Fruit fly (Drosophila melanogaster) whole organism, embryonic: ENCODE data around the gene ecd.
A peak's percentile ranks its signal among the peaks of the same experiment; 100 is the strongest.

Experiments
- Adf1 ChIP-seq: fragments of 200-800 bp; sonication (Bioruptor generic); IDR thresholded peaks from 2 replicates; pipeline ENCODE4 v1.3.6; 2022; ENCODE audit warnings: missing biosample characterization, missing genetic modification characterization
- Bteb2 ChIP-seq: fragments of 200-800 bp; sonication (Bioruptor generic); optimal IDR thresholded peaks from 2 replicates; lab custom pipeline; 2016; ENCODE audit warnings: missing biosample characterization, missing genetic modification characterization
- CG10462 ChIP-seq: fragments of 200-800 bp; sonication (Bioruptor generic); optimal IDR thresholded peaks from 2 replicates; lab custom pipeline; 2016; ENCODE audit warnings: missing biosample characterization, missing genetic modification characterization
- CG13287 ChIP-seq: fragments of 200-800 bp; sonication (Bioruptor generic); IDR thresholded peaks from 2 replicates; pipeline ENCODE4 v1.3.6; 2022; ENCODE audit warnings: missing biosample characterization, missing genetic modification characterization; ENCODE audit not compliant: partially characterized antibody
- CG14667 ChIP-seq: fragments of 200-800 bp; sonication (Bioruptor generic); IDR thresholded peaks from 2 replicates; pipeline ENCODE4 v1.3.6; 2022; ENCODE audit warnings: missing biosample characterization, missing genetic modification characterization
- CG14965 ChIP-seq: fragments of 200-800 bp; sonication (Bioruptor generic); optimal IDR thresholded peaks from 2 replicates; lab custom pipeline; 2016; ENCODE audit warnings: missing biosample characterization, missing genetic modification characterization, borderline replicate concordance
- CG16815 ChIP-seq: fragments of 200-800 bp; sonication (Bioruptor generic); optimal IDR thresholded peaks from 3 replicates; lab custom pipeline; 2017; ENCODE audit warnings: missing biosample characterization, mild to moderate bottlenecking, missing genetic modification characterization
- CG17328 ChIP-seq: fragments of 200-800 bp; sonication (Bioruptor generic); IDR thresholded peaks from 2 replicates; pipeline ENCODE4 v1.3.6; 2022; ENCODE audit warnings: missing biosample characterization, missing genetic modification characterization
- CG17829 ChIP-seq: fragments of 200-800 bp; optimal IDR thresholded peaks from 2 replicates; lab custom pipeline; 2019; ENCODE audit warnings: missing biosample characterization, mild to moderate bottlenecking, missing genetic modification characterization, moderate library complexity
- CG31224 ChIP-seq: fragments of 200-800 bp; sonication (Bioruptor generic); IDR thresholded peaks from 2 replicates; pipeline ENCODE4 v1.3.6; 2022; ENCODE audit warnings: missing biosample characterization, missing genetic modification characterization
- CG32532 ChIP-seq: fragments of 200-800 bp; sonication (Bioruptor generic); IDR thresholded peaks from 2 replicates; pipeline ENCODE4 v1.3.6; 2022; ENCODE audit warnings: missing biosample characterization, missing genetic modification characterization
- CG32767 ChIP-seq: fragments of 200-800 bp; sonication (Bioruptor generic); IDR thresholded peaks from 2 replicates; pipeline ENCODE4 v1.3.6; 2022; ENCODE audit warnings: missing biosample characterization, missing genetic modification characterization
- CG42726 ChIP-seq: fragments of 200-800 bp; sonication (Bioruptor generic); IDR thresholded peaks from 2 replicates; pipeline ENCODE4 v1.3.6; 2022; ENCODE audit warnings: missing biosample characterization, missing genetic modification characterization; ENCODE audit not compliant: partially characterized antibody
- CG8089 ChIP-seq: fragments of 200-800 bp; sonication (Bioruptor generic); optimal IDR thresholded peaks from 3 replicates; lab custom pipeline; 2016; ENCODE audit warnings: missing biosample characterization, missing genetic modification characterization
- CG8281 ChIP-seq: fragments of 200-800 bp; sonication (Bioruptor generic); optimal IDR thresholded peaks from 2 replicates; lab custom pipeline; 2018; ENCODE audit warnings: missing biosample characterization, mild to moderate bottlenecking, missing genetic modification characterization, moderate library complexity
- CG8944 ChIP-seq: fragments of 200-800 bp; sonication (Bioruptor generic); optimal IDR thresholded peaks from 3 replicates; lab custom pipeline; 2016; ENCODE audit warnings: missing biosample characterization, missing genetic modification characterization
- CTCF ChIP-seq: fragments of 200-800 bp; sonication (Bioruptor generic); optimal IDR thresholded peaks from 2 replicates; lab custom pipeline; 2017; ENCODE audit warnings: missing biosample characterization, mild to moderate bottlenecking, missing genetic modification characterization, moderate library complexity
- Deaf1 ChIP-seq: fragments of 200-800 bp; optimal IDR thresholded peaks from 3 replicates; lab custom pipeline; 2019; ENCODE audit warnings: missing biosample characterization, mild to moderate bottlenecking, missing genetic modification characterization, moderate library complexity
- Dek ChIP-seq: fragments of 200-800 bp; sonication (Bioruptor generic); optimal IDR thresholded peaks from 3 replicates; lab custom pipeline; 2019; ENCODE audit warnings: missing biosample characterization, mild to moderate bottlenecking, missing genetic modification characterization, moderate library complexity
- Kr ChIP-seq: fragments of 200-800 bp; sonication (Bioruptor generic); optimal IDR thresholded peaks from 2 replicates; lab custom pipeline; 2017; ENCODE audit warnings: missing biosample characterization, mild to moderate bottlenecking, missing genetic modification characterization
- MESR4 ChIP-seq: fragments of 200-800 bp; sonication (Bioruptor generic); optimal IDR thresholded peaks from 2 replicates; lab custom pipeline; 2018; ENCODE audit warnings: missing biosample characterization, mild to moderate bottlenecking, missing genetic modification characterization, moderate library complexity
- Ravus ChIP-seq: fragments of 200-800 bp; sonication (Bioruptor generic); IDR thresholded peaks from 2 replicates; pipeline ENCODE4 v1.3.6; 2022; ENCODE audit warnings: missing biosample characterization, missing genetic modification characterization
- TFAM ChIP-seq: fragments of 200-800 bp; sonication (Bioruptor generic); optimal IDR thresholded peaks from 2 replicates; lab custom pipeline; 2017; ENCODE audit warnings: missing biosample characterization, missing genetic modification characterization, inconsistent platforms
- Trl ChIP-seq, 3 experiments: fragments of >200 bp in 2 of 3; fragments of 200-800 bp in 1 of 3; sonication (Bioruptor generic) in 1 of 3; optimal IDR thresholded peaks; 2 replicates in 1 of 3; 3 replicates in 2 of 3; lab custom pipeline; 2016 to 2017; ENCODE audit warnings: missing biosample characterization in 1 of 3, missing genetic modification characterization in 1 of 3
- Xbp1 ChIP-seq: fragments of 200-800 bp; sonication (Bioruptor generic); optimal IDR thresholded peaks from 3 replicates; lab custom pipeline; 2016; ENCODE audit warnings: missing biosample characterization, mild to moderate bottlenecking, missing genetic modification characterization
- abd-A ChIP-seq: fragments of 200-800 bp; sonication (Bioruptor generic); optimal IDR thresholded peaks from 3 replicates; lab custom pipeline; 2019; ENCODE audit warnings: missing biosample characterization, mild to moderate bottlenecking, missing genetic modification characterization, moderate library complexity
- caup ChIP-seq: fragments of 200-800 bp; sonication (Bioruptor generic); optimal IDR thresholded peaks from 3 replicates; lab custom pipeline; 2017; ENCODE audit warnings: missing biosample characterization, mild to moderate bottlenecking, missing genetic modification characterization, moderate library complexity; ENCODE audit not compliant: severe bottlenecking
- chinmo ChIP-seq: fragments of 200-800 bp; sonication (Bioruptor generic); IDR thresholded peaks from 4 replicates; pipeline ENCODE4 v1.3.6; 2022; ENCODE audit warnings: missing biosample characterization, missing genetic modification characterization; ENCODE audit not compliant: partially characterized antibody
- crp ChIP-seq, 2 experiments: fragments of 200-800 bp; sonication (Bioruptor generic); optimal IDR thresholded peaks; 2 replicates in 1 of 2; 3 replicates in 1 of 2; lab custom pipeline; 2017; ENCODE audit warnings: missing biosample characterization in 2 of 2, missing genetic modification characterization in 2 of 2, mild to moderate bottlenecking in 1 of 2, moderate library complexity in 1 of 2
- dimm ChIP-seq: fragments of 200-800 bp; sonication (Bioruptor generic); IDR thresholded peaks from 2 replicates; pipeline ENCODE4 v1.3.6; 2022; ENCODE audit warnings: missing biosample characterization, missing genetic modification characterization
- disco-r ChIP-seq: fragments of 200-800 bp; sonication (Bioruptor generic); optimal IDR thresholded peaks from 2 replicates; lab custom pipeline; 2016; ENCODE audit warnings: missing biosample characterization, missing genetic modification characterization
- dmrt99B ChIP-seq: fragments of 200-800 bp; sonication (Bioruptor generic); optimal IDR thresholded peaks from 2 replicates; lab custom pipeline; 2018; ENCODE audit warnings: missing biosample characterization, mild to moderate bottlenecking, missing genetic modification characterization, moderate library complexity
- emc ChIP-seq: fragments of 200-800 bp; sonication (Bioruptor generic); optimal IDR thresholded peaks from 2 replicates; lab custom pipeline; 2016; ENCODE audit warnings: missing biosample characterization, missing genetic modification characterization
- ewg ChIP-seq: fragments of 200-800 bp; sonication (Bioruptor generic); optimal IDR thresholded peaks from 3 replicates; lab custom pipeline; 2017; ENCODE audit warnings: mild to moderate bottlenecking, missing biosample characterization, missing genetic modification reagents, missing genetic modification characterization
- fu2 ChIP-seq: fragments of 200-800 bp; sonication (Bioruptor generic); optimal IDR thresholded peaks from 2 replicates; lab custom pipeline; 2016; ENCODE audit warnings: missing biosample characterization, missing genetic modification characterization
- ken ChIP-seq: fragments of 200-800 bp; sonication (Bioruptor generic); IDR thresholded peaks from 3 replicates; pipeline ENCODE4 v1.3.6; 2022; ENCODE audit warnings: missing biosample characterization, missing genetic modification characterization
- mirr ChIP-seq: fragments of 200-800 bp; sonication (Bioruptor generic); optimal IDR thresholded peaks from 3 replicates; lab custom pipeline; 2018; ENCODE audit warnings: missing biosample characterization, mild to moderate bottlenecking, missing genetic modification characterization
- nerfin-1 ChIP-seq: fragments of 200-800 bp; sonication (Bioruptor generic); optimal IDR thresholded peaks from 3 replicates; lab custom pipeline; 2019; ENCODE audit warnings: missing biosample characterization, mild to moderate bottlenecking, missing genetic modification characterization, moderate library complexity
- pros ChIP-seq: fragments of 200-800 bp; sonication (Bioruptor generic); optimal IDR thresholded peaks from 3 replicates; lab custom pipeline; 2019; ENCODE audit warnings: missing biosample characterization, mild to moderate bottlenecking, missing genetic modification characterization, moderate library complexity
- sc ChIP-seq, 3 experiments: fragments of >200 bp in 2 of 3; fragments of 200-800 bp in 1 of 3; sonication (Bioruptor generic) in 1 of 3; optimal IDR thresholded peaks; 2 replicates in 2 of 3; 3 replicates in 1 of 3; lab custom pipeline; 2017; ENCODE audit warnings: mild to moderate bottlenecking in 1 of 3, missing biosample characterization in 1 of 3, missing genetic modification characterization in 1 of 3, missing genetic modification reagents in 1 of 3
- scrt ChIP-seq: fragments of 200-800 bp; sonication (Bioruptor generic); optimal IDR thresholded peaks from 2 replicates; lab custom pipeline; 2018; ENCODE audit warnings: missing biosample characterization, mild to moderate bottlenecking, missing genetic modification characterization, moderate library complexity
- sim ChIP-seq: fragments of 200-800 bp; sonication (Bioruptor generic); IDR thresholded peaks from 2 replicates; pipeline ENCODE4 v1.3.6; 2022; ENCODE audit warnings: missing biosample characterization, missing genetic modification characterization
- sqz ChIP-seq: fragments of 200-800 bp; sonication (Bioruptor generic); optimal IDR thresholded peaks from 3 replicates; lab custom pipeline; 2018; ENCODE audit warnings: missing biosample characterization, mild to moderate bottlenecking, missing genetic modification characterization
- tll ChIP-seq, 2 experiments: fragments of 200-800 bp in 1 of 2; fragments of >200 bp in 1 of 2; sonication (Bioruptor generic) in 1 of 2; optimal IDR thresholded peaks; 2 replicates each; lab custom pipeline; 2017 to 2019; ENCODE audit warnings: missing biosample characterization in 2 of 2, missing genetic modification characterization in 2 of 2, mild to moderate bottlenecking in 1 of 2, moderate library complexity in 1 of 2
- tx ChIP-seq: fragments of 200-800 bp; sonication (Bioruptor generic); optimal IDR thresholded peaks from 2 replicates; lab custom pipeline; 2016; ENCODE audit warnings: missing biosample characterization, missing genetic modification characterization
- unc-4 ChIP-seq: fragments of 200-800 bp; sonication (Bioruptor generic); IDR thresholded peaks from 2 replicates; pipeline ENCODE4 v1.3.6; 2022; ENCODE audit warnings: missing biosample characterization, missing genetic modification characterization; ENCODE audit not compliant: partially characterized antibody
- z ChIP-seq: fragments of 200-800 bp; sonication (Bioruptor generic); IDR thresholded peaks from 3 replicates; pipeline ENCODE4 v1.3.6; 2022; ENCODE audit warnings: missing biosample characterization, missing genetic modification characterization

ecd gene

dm6 chr3L:2265692-2266444 is at the start of gene ecd, which contains the start of gene CG13806 (continued):
- TF ChIP-seq CG17328 (GFP tag; lab: Robert Waterston, UW) (no peak), Xbp1 (GFP tag; lab: Kevin White, UChicago) (peak; percentile 60), sim (no peak), ewg (GFP tag; lab: Kevin White, UChicago) (peak; percentile 15), CG14965 (GFP tag; lab: Kevin White, UChicago) (no peak), nerfin-1 (tag; lab: Kevin White, UChicago) (peak; percentile 96), CG42726 (GFP tag; lab: Robert Waterston, UW) (peak; percentile 98), z (GFP tag; lab: Robert Waterston, UW) (no peak), Kr (no peak), fu2 (GFP tag; lab: Kevin White, UChicago) (peak; percentile 21), CG14667 (0 out of 2 replicates have a peak, but pooled peaks have one; percentile 25), CG32532 (GFP tag; lab: Robert Waterston, UW) (peak; percentile 75), CG17829 (tag; lab: Kevin White, UChicago) (no peak), tll (GFP tag; optimal IDR thresholded peaks at IDR 0.05; lab: Kevin White, UChicago) (no peak), CG16815 (GFP tag; lab: Kevin White, UChicago) (no peak), ken (GFP tag; lab: Robert Waterston, UW) (peak; percentile 67), caup (peak; percentile 31), CTCF (GFP tag; lab: Kevin White, UChicago) (peak; percentile 65), sqz (no peak), mirr (GFP tag; lab: Kevin White, UChicago) (peak; percentile 11)

- TF ChIP-seq abd-A (tag; lab: Kevin White, UChicago) = peak; percentile 4
- TF ChIP-seq CG13287 (GFP tag; lab: Robert Waterston, UW) = peak; percentile 17; the same call in 1 of the 2 replicates
- no peak for TF ChIP-seq Dek
- no peak for TF ChIP-seq CG32767 (GFP tag; lab: Robert Waterston, UW)
- 0 out of 2 replicates have a peak, but pooled peaks have one; percentile 29 for TF ChIP-seq unc-4
- 0 out of 4 replicates have a peak, but pooled peaks have one; percentile 51 for TF ChIP-seq chinmo (GFP tag; lab: Robert Waterston, UW)
- TF ChIP-seq TFAM = no peak
- no peak for TF ChIP-seq Ravus (GFP tag; lab: Robert Waterston, UW)
- no peak for TF ChIP-seq tx (GFP tag; lab: Kevin White, UChicago)
- no peak for TF ChIP-seq Bteb2 (GFP tag; lab: Kevin White, UChicago)
- TF ChIP-seq MESR4 (GFP tag; lab: Kevin White, UChicago) = no peak
- no peak for TF ChIP-seq z (GFP tag; lab: Robert Waterston, UW)
- peak; percentile 100 for TF ChIP-seq scrt (GFP tag; lab: Kevin White, UChicago)
- no peak for TF ChIP-seq CG8944 (GFP tag; lab: Kevin White, UChicago)
- peak; percentile 88 for TF ChIP-seq Deaf1
- TF ChIP-seq CG31224 (GFP tag; lab: Robert Waterston, UW) = peak; percentile 99
- TF ChIP-seq Trl (optimal IDR thresholded peaks at IDR 0.05; lab: Kevin White, UChicago) = peak; percentile 4 to 38
- TF ChIP-seq Trl (GFP tag; optimal IDR thresholded peaks at IDR 0.05; lab: Kevin White, UChicago) = no peak
- TF ChIP-seq emc = no peak
- TF ChIP-seq disco-r = no peak
- TF ChIP-seq CG8281 (tag; lab: Kevin White, UChicago) = no peak
- no peak for TF ChIP-seq dimm (GFP tag; lab: Robert Waterston, UW)
- TF ChIP-seq dmrt99B = no peak
- TF ChIP-seq sc (optimal IDR thresholded peaks at IDR 0.05; lab: Kevin White, UChicago) = no peak
- no peak for TF ChIP-seq sc (GFP tag; optimal IDR thresholded peaks at IDR 0.05; lab: Kevin White, UChicago)
- no peak for TF ChIP-seq pros
- peak; percentile 88 for TF ChIP-seq Adf1 (GFP tag; lab: Robert Waterston, UW)
- no peak for TF ChIP-seq CG8089 (GFP tag; lab: Kevin White, UChicago)
- no peak for TF ChIP-seq CG10462 (GFP tag; lab: Kevin White, UChicago)
- TF ChIP-seq crp (GFP tag; optimal IDR thresholded peaks at IDR 0.05; lab: Kevin White, UChicago) = peak in 1 of 2 experiments; percentile 69
Observed at dm6 chr3L:2282506-2282905, 16.8 kb upstream of the ecd start, which contains the start of gene MsR2. TSS of gene MsR2 (plus strand) at chr3L:2282883.
